Worm (Caenorhabditis elegans) whole organism, L1 larva: ENCODE measurements around the gene T24C4.3.

ENCODE experiments used
- blmp-1 ChIP-seq: fragments of 150-350 bp; optimal IDR thresholded peaks from 2 replicates; lab custom pipeline; 2014; ENCODE audit warnings: missing biosample characterization, missing genetic modification characterization
- ceh-82 ChIP-seq, 3 experiments: fragments of 150-350 bp in 1 of 3; sonication (generic microtip) in 2 of 3; optimal IDR thresholded peaks; 2 replicates each; lab custom pipeline; 2014 to 2017; ENCODE audit warnings: missing biosample characterization in 3 of 3, missing genetic modification characterization in 3 of 3
- elt-2 ChIP-seq: sonication (generic microtip); optimal IDR thresholded peaks from 2 replicates; lab custom pipeline; 2016; ENCODE audit warnings: missing genetic modification characterization, mild to moderate bottlenecking, inconsistent platforms, missing compliant biosample characterization, missing genetic modification reagents
- nhr-28 ChIP-seq: fragments of 150-350 bp; optimal IDR thresholded peaks from 2 replicates; lab custom pipeline; 2014; ENCODE audit warnings: missing biosample characterization, missing genetic modification characterization

ce11 chrIII:845485-845884 is 26.8 kb downstream of the T24C4.3 start, which contains the start of gene K02F3.2:
- TF ChIP-seq ceh-82 (tag; optimal IDR thresholded peaks at IDR 0.05; lab: Kevin White, UChicago) (peak in 1 of 3 experiments; percentile 25), nhr-28 (tag; lab: Kevin White, UChicago) (no peak), blmp-1 (tag; lab: Kevin White, UChicago) (peak; percentile 23), elt-2 (tag; lab: Kevin White, UChicago) (peak; percentile 78)
